Fruit fly (Drosophila melanogaster) whole organism, embryonic: ENCODE results near the gene CG31388.

ENCODE experiments used
- Adf1 ChIP-seq: fragments of 200-800 bp; sonication (Bioruptor generic); IDR thresholded peaks from 2 replicates; pipeline ENCODE4 v1.3.6; 2022; ENCODE audit warnings: missing biosample characterization, missing genetic modification characterization
- CG10321 ChIP-seq: fragments of 200-800 bp; sonication (Bioruptor generic); IDR thresholded peaks from 2 replicates; pipeline ENCODE4 v1.3.6; 2022; ENCODE audit warnings: missing biosample characterization, missing genetic modification characterization
- CG11247 ChIP-seq: fragments of 200-800 bp; sonication (Bioruptor generic); IDR thresholded peaks from 2 replicates; pipeline ENCODE4 v1.3.6; 2022; ENCODE audit warnings: missing biosample characterization, missing genetic modification characterization
- CG12155 ChIP-seq: fragments of 200-800 bp; sonication (Bioruptor generic); optimal IDR thresholded peaks from 3 replicates; lab custom pipeline; 2016; ENCODE audit warnings: missing biosample characterization, missing genetic modification characterization
- CG12219 ChIP-seq: fragments of 200-800 bp; sonication (Bioruptor generic); optimal IDR thresholded peaks from 3 replicates; lab custom pipeline; 2018; ENCODE audit warnings: missing biosample characterization, mild to moderate bottlenecking, missing genetic modification characterization
- CG12744 ChIP-seq: fragments of 200-800 bp; sonication (Bioruptor generic); optimal IDR thresholded peaks from 2 replicates; lab custom pipeline; 2016; ENCODE audit warnings: missing biosample characterization, missing genetic modification characterization
- CG16863 ChIP-seq: fragments of 200-800 bp; sonication (Bioruptor generic); optimal IDR thresholded peaks from 3 replicates; lab custom pipeline; 2016; ENCODE audit warnings: missing biosample characterization, missing genetic modification characterization
- CG2202 ChIP-seq: fragments of 200-800 bp; sonication (Bioruptor generic); optimal IDR thresholded peaks from 2 replicates; lab custom pipeline; 2018; ENCODE audit warnings: missing biosample characterization, mild to moderate bottlenecking, missing genetic modification characterization
- CG31388 ChIP-seq: fragments of 200-800 bp; sonication (Bioruptor generic); optimal IDR thresholded peaks from 2 replicates; lab custom pipeline; 2016; ENCODE audit warnings: missing biosample characterization, missing genetic modification characterization
- CG3163 ChIP-seq: fragments of 200-800 bp; sonication (Bioruptor generic); optimal IDR thresholded peaks from 3 replicates; lab custom pipeline; 2016; ENCODE audit warnings: missing biosample characterization, missing genetic modification characterization
- CG3281 ChIP-seq: fragments of 200-800 bp; sonication (Bioruptor generic); optimal IDR thresholded peaks from 3 replicates; lab custom pipeline; 2017; ENCODE audit warnings: missing biosample characterization, mild to moderate bottlenecking, missing genetic modification characterization
- CG34224 ChIP-seq: fragments of 200-800 bp; sonication (Bioruptor generic); IDR thresholded peaks from 3 replicates; pipeline ENCODE4 v1.3.6; 2022; ENCODE audit warnings: missing biosample characterization, missing genetic modification characterization; ENCODE audit not compliant: partially characterized antibody
- CG3847 ChIP-seq: fragments of 200-800 bp; sonication (Bioruptor generic); IDR thresholded peaks from 2 replicates; pipeline ENCODE4 v1.3.6; 2022; ENCODE audit warnings: missing biosample characterization, missing genetic modification characterization
- CG4328 ChIP-seq: fragments of 200-800 bp; sonication (Bioruptor generic); optimal IDR thresholded peaks from 3 replicates; lab custom pipeline; 2017; ENCODE audit warnings: missing biosample characterization, missing genetic modification reagents, missing genetic modification characterization
- CG6254 ChIP-seq: fragments of 200-800 bp; sonication (Bioruptor generic); optimal IDR thresholded peaks from 3 replicates; lab custom pipeline; 2017; ENCODE audit warnings: mild to moderate bottlenecking, missing biosample characterization, missing genetic modification reagents, missing genetic modification characterization
- CG6813 ChIP-seq: fragments of 200-800 bp; sonication (Bioruptor generic); optimal IDR thresholded peaks from 2 replicates; lab custom pipeline; 2017; ENCODE audit warnings: missing biosample characterization, missing genetic modification characterization, mild to moderate bottlenecking, moderate library complexity, missing genetic modification reagents
- CG8089 ChIP-seq: fragments of 200-800 bp; sonication (Bioruptor generic); optimal IDR thresholded peaks from 3 replicates; lab custom pipeline; 2016; ENCODE audit warnings: missing biosample characterization, missing genetic modification characterization
- CkIIα-i1 ChIP-seq: fragments of 200-800 bp; sonication (Bioruptor generic); IDR thresholded peaks from 2 replicates; pipeline ENCODE4 v1.3.6; 2022; ENCODE audit warnings: missing biosample characterization, missing genetic modification characterization
- GATAe ChIP-seq: fragments of 200-800 bp; sonication (Bioruptor generic); conservative IDR thresholded peaks from 2 replicates; pipeline ENCODE4 v1.3.6; 2022; ENCODE audit warnings: missing biosample characterization, missing genetic modification characterization
- Hr39 ChIP-seq: fragments of >200 bp; optimal IDR thresholded peaks from 2 replicates; lab custom pipeline; 2017
- Lim3 ChIP-seq: fragments of 200-800 bp; sonication (Bioruptor generic); IDR thresholded peaks from 2 replicates; pipeline ENCODE4 v1.3.6; 2022; ENCODE audit warnings: missing biosample characterization, missing genetic modification characterization
- NK7.1 ChIP-seq: fragments of 200-800 bp; sonication (Bioruptor generic); optimal IDR thresholded peaks from 3 replicates; lab custom pipeline; 2016; ENCODE audit warnings: missing biosample characterization, missing genetic modification characterization
- Ptx1 ChIP-seq: fragments of 200-800 bp; sonication (Bioruptor generic); IDR thresholded peaks from 2 replicates; pipeline ENCODE4 v1.3.6; 2022; ENCODE audit warnings: missing biosample characterization, missing genetic modification characterization
- Ravus ChIP-seq: fragments of 200-800 bp; sonication (Bioruptor generic); IDR thresholded peaks from 2 replicates; pipeline ENCODE4 v1.3.6; 2022; ENCODE audit warnings: missing biosample characterization, missing genetic modification characterization
- Sin3A ChIP-seq: fragments of >200 bp; optimal IDR thresholded peaks from 2 replicates; lab custom pipeline; 2018
- Taf1 ChIP-seq: fragments of 200-800 bp; sonication (Bioruptor generic); IDR thresholded peaks from 2 replicates; pipeline ENCODE4 v1.3.6; 2022; ENCODE audit warnings: missing biosample characterization, missing genetic modification characterization
- ac ChIP-seq: fragments of 200-800 bp; sonication (Bioruptor generic); optimal IDR thresholded peaks from 3 replicates; lab custom pipeline; 2017; ENCODE audit warnings: missing biosample characterization, mild to moderate bottlenecking, missing genetic modification characterization
- al ChIP-seq: fragments of 200-800 bp; sonication (Bioruptor generic); IDR thresholded peaks from 2 replicates; pipeline ENCODE4 v1.3.6; 2022; ENCODE audit warnings: missing biosample characterization, missing genetic modification characterization
- amos ChIP-seq: fragments of 200-800 bp; sonication (Bioruptor generic); IDR thresholded peaks from 2 replicates; pipeline ENCODE4 v1.3.6; 2022; ENCODE audit warnings: missing biosample characterization, missing genetic modification characterization; ENCODE audit not compliant: partially characterized antibody
- ase ChIP-seq: fragments of 200-800 bp; sonication (Bioruptor generic); IDR thresholded peaks from 3 replicates; pipeline ENCODE4 v1.3.6; 2022; ENCODE audit warnings: missing biosample characterization, missing genetic modification characterization
- cas ChIP-seq: fragments of 200-800 bp; sonication (Bioruptor generic); IDR thresholded peaks from 2 replicates; pipeline ENCODE4 v1.3.6; 2022; ENCODE audit warnings: missing biosample characterization, missing genetic modification characterization
- cwo ChIP-seq: fragments of 200-800 bp; sonication (Bioruptor generic); optimal IDR thresholded peaks from 3 replicates; lab custom pipeline; 2017; ENCODE audit warnings: missing biosample characterization, missing genetic modification characterization, mild to moderate bottlenecking, moderate library complexity, missing genetic modification reagents
- eve ChIP-seq, 2 experiments: fragments of >200 bp; optimal IDR thresholded peaks; 2 replicates each; lab custom pipeline; 2017; ENCODE audit warnings: missing biosample characterization in 2 of 2, missing genetic modification characterization in 2 of 2
- fd102C ChIP-seq: fragments of 200-800 bp; sonication (Bioruptor generic); optimal IDR thresholded peaks from 2 replicates; lab custom pipeline; 2018; ENCODE audit warnings: missing biosample characterization, mild to moderate bottlenecking, missing genetic modification characterization, moderate library complexity
- gcm ChIP-seq: fragments of 200-800 bp; sonication (Bioruptor generic); optimal IDR thresholded peaks from 2 replicates; lab custom pipeline; 2019; ENCODE audit warnings: missing biosample characterization, mild to moderate bottlenecking, missing genetic modification characterization, moderate library complexity
- her ChIP-seq: fragments of 200-800 bp; sonication (Bioruptor generic); optimal IDR thresholded peaks from 2 replicates; lab custom pipeline; 2016; ENCODE audit warnings: missing biosample characterization, missing genetic modification characterization
- ind ChIP-seq: fragments of 200-800 bp; sonication (Bioruptor generic); optimal IDR thresholded peaks from 3 replicates; lab custom pipeline; 2016; ENCODE audit warnings: missing biosample characterization, missing genetic modification characterization
- lmd ChIP-seq: fragments of 200-800 bp; sonication (Bioruptor generic); IDR thresholded peaks from 2 replicates; pipeline ENCODE4 v1.3.6; 2022; ENCODE audit warnings: missing biosample characterization, missing genetic modification characterization
- lola ChIP-seq, 3 experiments: fragments of >200 bp in 2 of 3; fragments of 200-800 bp in 1 of 3; sonication (Bioruptor generic) in 1 of 3; optimal IDR thresholded peaks; 2 replicates each; lab custom pipeline; 2017 to 2019; ENCODE audit warnings: missing biosample characterization in 3 of 3, missing genetic modification characterization in 3 of 3, mild to moderate bottlenecking in 1 of 3, moderate library complexity in 1 of 3
- nerfin-1 ChIP-seq: fragments of 200-800 bp; sonication (Bioruptor generic); optimal IDR thresholded peaks from 3 replicates; lab custom pipeline; 2019; ENCODE audit warnings: missing biosample characterization, mild to moderate bottlenecking, missing genetic modification characterization, moderate library complexity
- otp ChIP-seq: fragments of 200-800 bp; sonication (Bioruptor generic); IDR thresholded peaks from 3 replicates; pipeline ENCODE4, ENCODE4 v1.3.6; 2022; ENCODE audit warnings: missing biosample characterization, missing genetic modification characterization
- psq ChIP-seq: fragments of 200-800 bp; sonication (Bioruptor generic); optimal IDR thresholded peaks from 2 replicates; lab custom pipeline; 2017; ENCODE audit warnings: missing biosample characterization, missing genetic modification characterization
- run ChIP-seq: fragments of 200-800 bp; sonication (Bioruptor generic); optimal IDR thresholded peaks from 3 replicates; lab custom pipeline; 2018; ENCODE audit warnings: missing biosample characterization, mild to moderate bottlenecking, missing genetic modification characterization
- schlank ChIP-seq: fragments of 200-800 bp; sonication (Bioruptor generic); optimal IDR thresholded peaks from 2 replicates; lab custom pipeline; 2018; ENCODE audit warnings: missing biosample characterization, mild to moderate bottlenecking, missing genetic modification characterization
- tna ChIP-seq: fragments of 200-800 bp; sonication (Bioruptor generic); IDR thresholded peaks from 2 replicates; pipeline ENCODE4 v1.3.6; 2022; ENCODE audit warnings: missing biosample characterization, missing genetic modification characterization; ENCODE audit not compliant: partially characterized antibody
- tup ChIP-seq: fragments of 200-800 bp; sonication (Bioruptor generic); optimal IDR thresholded peaks from 2 replicates; lab custom pipeline; 2016; ENCODE audit warnings: missing biosample characterization, mild to moderate bottlenecking, missing genetic modification characterization, moderate library complexity
- unpg ChIP-seq: fragments of 200-800 bp; sonication (Bioruptor generic); optimal IDR thresholded peaks from 3 replicates; lab custom pipeline; 2018; ENCODE audit warnings: missing biosample characterization, mild to moderate bottlenecking, missing genetic modification characterization, moderate library complexity
- usp ChIP-seq: fragments of >200 bp; optimal IDR thresholded peaks from 2 replicates; lab custom pipeline; 2017; ENCODE audit warnings: missing biosample characterization, missing genetic modification characterization
- wek ChIP-seq: fragments of 200-800 bp; sonication (Bioruptor generic); optimal IDR thresholded peaks from 3 replicates; lab custom pipeline; 2018; ENCODE audit warnings: missing biosample characterization, mild to moderate bottlenecking, missing genetic modification characterization, moderate library complexity
- yki ChIP-seq: fragments of >200 bp; optimal IDR thresholded peaks from 3 replicates; lab custom pipeline; 2018

The CG31388 gene

dm6 chr3R:11221437-11222230 lies 16.0 kb upstream of the CG31388 start, which contains the start of the genes CG6693 and RpL3 (continued):
- TF ChIP-seq CG31388 (GFP tag; lab: Kevin White, UChicago) (no peak), psq (GFP tag; lab: Kevin White, UChicago) (no peak), schlank (tag; lab: Kevin White, UChicago) (peak; percentile 79), yki (lab: Kevin White, UChicago) (no peak), CG16863 (GFP tag; lab: Kevin White, UChicago) (peak; percentile 58), CG4328 (GFP tag; lab: Kevin White, UChicago) (peak; percentile 84), GATAe (GFP tag; lab: Robert Waterston, UW) (no peak), CG10321 (GFP tag; lab: Robert Waterston, UW) (peak; percentile 54; the same call in 1 of the 2 replicates), Ravus (GFP tag; lab: Robert Waterston, UW) (no peak), NK7.1 (peak; percentile 67), otp (GFP tag; lab: Robert Waterston, UW) (peak; percentile 80; the same call in 2 of the 3 replicates), amos (GFP tag; lab: Robert Waterston, UW) (peak; percentile 58), CG11247 (GFP tag; lab: Robert Waterston, UW) (peak; percentile 73), Lim3 (GFP tag; lab: Robert Waterston, UW) (no peak), lmd (GFP tag; lab: Robert Waterston, UW) (no peak; the same call in 1 of the 2 replicates), CG2202 (tag; lab: Kevin White, UChicago) (peak; percentile 70), wek (peak; percentile 88), Ptx1 (GFP tag; lab: Robert Waterston, UW) (peak; percentile 43; the same call in 1 of the 2 replicates), fd102C (GFP tag; lab: Kevin White, UChicago) (peak; percentile 74), usp (GFP tag; lab: Kevin White, UChicago) (no peak), her (peak; percentile 62), Taf1 (GFP tag; lab: Robert Waterston, UW) (peak; percentile 37), ase (GFP tag; lab: Robert Waterston, UW) (peak; percentile 43; the same call in 1 of the 3 replicates), nerfin-1 (tag; lab: Kevin White, UChicago) (peak; percentile 71), CG6254 (GFP tag; lab: Kevin White, UChicago) (peak; percentile 45), tna (peak; percentile 27; the same call in 1 of the 2 replicates), Hr39 (no peak), ac (GFP tag; lab: Kevin White, UChicago) (peak; percentile 66), CG8089 (GFP tag; lab: Kevin White, UChicago) (peak; percentile 65), unpg (GFP tag; lab: Kevin White, UChicago) (peak; percentile 80), cwo (GFP tag; lab: Kevin White, UChicago) (peak; percentile 61), CG12219 (GFP tag; lab: Kevin White, UChicago) (peak; percentile 86), al (peak; percentile 29; the same call in 1 of the 2 replicates), CG3163 (GFP tag; lab: Kevin White, UChicago) (peak; percentile 56), Adf1 (GFP tag; lab: Robert Waterston, UW) (peak; percentile 53; the same call in 1 of the 2 replicates), gcm (GFP tag; lab: Kevin White, UChicago) (peak; percentile 78), tup (GFP tag; lab: Kevin White, UChicago) (no peak), CG12744 (GFP tag; lab: Kevin White, UChicago) (peak; percentile 38), eve (GFP tag; optimal IDR thresholded peaks at IDR 0.05; lab: Kevin White, UChicago) (no peak), CG3847 (GFP tag; lab: Robert Waterston, UW) (peak; percentile 65), lola (GFP tag; optimal IDR thresholded peaks at IDR 0.05; lab: Kevin White, UChicago) (no peak), ind (GFP tag; lab: Kevin White, UChicago) (peak; percentile 32), run (tag; lab: Kevin White, UChicago) (peak; percentile 57), CG3281 (peak; percentile 85), Sin3A (lab: Kevin White, UChicago) (peak; percentile 99), CG34224 (no peak; the same call in 2 of the 3 replicates), CG12155 (GFP tag; lab: Kevin White, UChicago) (peak; percentile 19), CkIIα-i1 (GFP tag; lab: Robert Waterston, UW) (peak; percentile 39; the same call in 1 of the 2 replicates), cas (GFP tag; lab: Robert Waterston, UW) (peak; percentile 55; the same call in 1 of the 2 replicates), CG6813 (peak; percentile 90)
